Fruit fly (Drosophila melanogaster): ENCODE data around the gene SNF4Agamma.
A peak's percentile ranks its signal among the peaks of the same experiment; 100 is the strongest.

SNF4Agamma gene

dm6 chr3R:21203660-21204499, 63.3 kb downstream of the SNF4Agamma start:
- TF ChIP-seq crol (GFP tag; IDR thresholded peaks at IDR 0.05) (no peak; the same call in 1 of the 2 replicates), CG12155 (GFP tag; optimal IDR thresholded peaks at IDR 0.05) (no peak), Max (GFP tag; optimal IDR thresholded peaks at IDR 0.05) (no peak), Asciz (GFP tag; optimal IDR thresholded peaks at IDR 0.05) (peak; percentile 86), CG1024 (GFP tag; IDR thresholded peaks at IDR 0.05) (peak; percentile 39; the same call in 1 of the 2 replicates), Hsf (GFP tag; optimal IDR thresholded peaks at IDR 0.05) (no peak), Nf-YA (GFP tag; IDR thresholded peaks at IDR 0.05) (no peak), da (GFP tag; optimal IDR thresholded peaks at IDR 0.05) (no peak), CG43689 (GFP tag; IDR thresholded peaks at IDR 0.05) (no peak), Atf6 (GFP tag; IDR thresholded peaks at IDR 0.05) (peak; percentile 22; the same call in 1 of the 2 replicates), NFAT (GFP tag; IDR thresholded peaks at IDR 0.05) (no peak), her (GFP tag; optimal IDR thresholded peaks at IDR 0.05) (no peak), dimm (GFP tag; IDR thresholded peaks at IDR 0.05) (no peak), CG31365 (tag; optimal IDR thresholded peaks at IDR 0.05) (peak; percentile 82), CrebB (tag; optimal IDR thresholded peaks at IDR 0.05) (peak; percentile 90), gce (GFP tag; IDR thresholded peaks at IDR 0.05) (peak; percentile 91), esg (GFP tag; conservative IDR thresholded peaks at IDR 0.05) (no peak), sqz (GFP tag; optimal IDR thresholded peaks at IDR 0.05) (peak; percentile 90), CG16813 (GFP tag; IDR thresholded peaks at IDR 0.05; ENCODE audit: partially characterized antibody) (no peak), CoRest (tag; optimal IDR thresholded peaks at IDR 0.05) (no peak), CG6854 (GFP tag; optimal IDR thresholded peaks at IDR 0.05) (peak; percentile 58), salm (tag; optimal IDR thresholded peaks at IDR 0.05) (peak; percentile 82), CG15073 (GFP tag; optimal IDR thresholded peaks at IDR 0.05) (no peak), CG8359 (GFP tag; optimal IDR thresholded peaks at IDR 0.05; ENCODE audit: borderline replicate concordance) (no peak), inv (GFP tag; IDR thresholded peaks at IDR 0.05; ENCODE audit: partially characterized antibody) (no peak), CG8944 (GFP tag; optimal IDR thresholded peaks at IDR 0.05) (no peak), BEAF-32 (GFP tag; optimal IDR thresholded peaks at IDR 0.05) (no peak), Trl (optimal IDR thresholded peaks at IDR 0.05) (peak; percentile 36 to 82), Trl (GFP tag; optimal IDR thresholded peaks at IDR 0.05) (no peak), Sin3A (optimal IDR thresholded peaks at IDR 0.05) (no peak), CG13424 (tag; optimal IDR thresholded peaks at IDR 0.05) (peak; percentile 65), CG17359 (tag; optimal IDR thresholded peaks at IDR 0.05) (peak; percentile 76), CG12104 (GFP tag; optimal IDR thresholded peaks at IDR 0.05) (no peak), Deaf1 (tag; optimal IDR thresholded peaks at IDR 0.05) (no peak), nom (GFP tag; optimal IDR thresholded peaks at IDR 0.05) (peak; percentile 54), sob (GFP tag; IDR thresholded peaks at IDR 0.05) (no peak; the same call in 1 of the 2 replicates), TFAM (GFP tag; optimal IDR thresholded peaks at IDR 0.05) (no peak), jigr1 (GFP tag; IDR thresholded peaks at IDR 0.05) (no peak), Gug (GFP tag; IDR thresholded peaks at IDR 0.05) (no peak), CG13287 (GFP tag; IDR thresholded peaks at IDR 0.05; ENCODE audit: partially characterized antibody) (no peak), CG5180 (GFP tag; optimal IDR thresholded peaks at IDR 0.05) (peak; percentile 69), NK7.1 (GFP tag; optimal IDR thresholded peaks at IDR 0.05) (no peak), exex (tag; optimal IDR thresholded peaks at IDR 0.05) (peak; percentile 21), pho (GFP tag; optimal IDR thresholded peaks at IDR 0.05) (no peak), CG2120 (GFP tag; optimal IDR thresholded peaks at IDR 0.05) (no peak), CG30431 (GFP tag; optimal IDR thresholded peaks at IDR 0.05) (no peak), so (GFP tag; IDR thresholded peaks at IDR 0.05) (peak; percentile 49; the same call in 2 of the 3 replicates), CG15514 (GFP tag; optimal IDR thresholded peaks at IDR 0.05) (no peak), CG12744 (GFP tag; optimal IDR thresholded peaks at IDR 0.05) (no peak), dm (GFP tag; optimal IDR thresholded peaks at IDR 0.05) (no peak)
